Fruit fly (Drosophila melanogaster) whole organism, embryonic: ENCODE results near the gene Abi.
A peak's percentile ranks its signal among the peaks of the same experiment; 100 is the strongest.

ENCODE experiments used
- Adf1 ChIP-seq: fragments of 200-800 bp; sonication (Bioruptor generic); IDR thresholded peaks from 2 replicates; pipeline ENCODE4 v1.3.6; 2022; ENCODE audit warnings: missing biosample characterization, missing genetic modification characterization
- Awh ChIP-seq: fragments of 200-800 bp; sonication (Bioruptor generic); IDR thresholded peaks from 2 replicates; pipeline ENCODE4, ENCODE4 v1.3.6; 2022; ENCODE audit warnings: missing biosample characterization, missing genetic modification characterization
- B-H1 ChIP-seq: fragments of 200-800 bp; sonication (Bioruptor generic); IDR thresholded peaks from 3 replicates; pipeline ENCODE4 v1.3.6; 2022; ENCODE audit warnings: missing biosample characterization, missing genetic modification characterization
- Blimp-1 ChIP-seq: fragments of 200-800 bp; sonication (Bioruptor generic); optimal IDR thresholded peaks from 3 replicates; lab custom pipeline; 2018; ENCODE audit warnings: missing biosample characterization, missing genetic modification characterization, mild to moderate bottlenecking, moderate library complexity, missing genetic modification reagents
- BtbVII ChIP-seq: fragments of 200-800 bp; sonication (Bioruptor generic); optimal IDR thresholded peaks from 3 replicates; lab custom pipeline; 2017; ENCODE audit warnings: missing biosample characterization, mild to moderate bottlenecking, missing genetic modification characterization
- CG10366 ChIP-seq: fragments of 200-800 bp; sonication (Bioruptor generic); IDR thresholded peaks from 2 replicates; pipeline ENCODE4 v1.3.6; 2022; ENCODE audit warnings: missing biosample characterization, missing genetic modification characterization
- CG11247 ChIP-seq: fragments of 200-800 bp; sonication (Bioruptor generic); IDR thresholded peaks from 2 replicates; pipeline ENCODE4 v1.3.6; 2022; ENCODE audit warnings: missing biosample characterization, missing genetic modification characterization
- CG12769 ChIP-seq: fragments of 200-800 bp; sonication (Bioruptor generic); optimal IDR thresholded peaks from 2 replicates; lab custom pipeline; 2019; ENCODE audit warnings: missing biosample characterization, mild to moderate bottlenecking, missing genetic modification characterization, moderate library complexity
- CG13287 ChIP-seq: fragments of 200-800 bp; sonication (Bioruptor generic); IDR thresholded peaks from 2 replicates; pipeline ENCODE4 v1.3.6; 2022; ENCODE audit warnings: missing biosample characterization, missing genetic modification characterization; ENCODE audit not compliant: partially characterized antibody
- CG15514 ChIP-seq: fragments of 200-800 bp; sonication (Bioruptor generic); optimal IDR thresholded peaks from 3 replicates; lab custom pipeline; 2017; ENCODE audit warnings: missing biosample characterization, missing genetic modification characterization, mild to moderate bottlenecking, moderate library complexity, missing genetic modification reagents
- CG17829 ChIP-seq: fragments of 200-800 bp; optimal IDR thresholded peaks from 2 replicates; lab custom pipeline; 2019; ENCODE audit warnings: missing biosample characterization, mild to moderate bottlenecking, missing genetic modification characterization, moderate library complexity
- CG2129 ChIP-seq: fragments of 200-800 bp; sonication (Bioruptor generic); IDR thresholded peaks from 2 replicates; pipeline ENCODE4 v1.3.6; 2022; ENCODE audit warnings: missing biosample characterization, missing genetic modification characterization; ENCODE audit not compliant: partially characterized antibody
- CG31365 ChIP-seq: fragments of 200-800 bp; sonication (Bioruptor generic); optimal IDR thresholded peaks from 2 replicates; lab custom pipeline; 2018; ENCODE audit warnings: missing biosample characterization, mild to moderate bottlenecking, missing genetic modification characterization
- CG32767 ChIP-seq: fragments of 200-800 bp; sonication (Bioruptor generic); IDR thresholded peaks from 2 replicates; pipeline ENCODE4 v1.3.6; 2022; ENCODE audit warnings: missing biosample characterization, missing genetic modification characterization
- CG3726 ChIP-seq: fragments of 200-800 bp; sonication (Bioruptor generic); IDR thresholded peaks from 3 replicates; pipeline ENCODE4, ENCODE4 v1.3.6; 2022; ENCODE audit warnings: missing biosample characterization, missing genetic modification characterization
- CG5245 ChIP-seq: fragments of 200-800 bp; sonication (Bioruptor generic); optimal IDR thresholded peaks from 3 replicates; lab custom pipeline; 2016; ENCODE audit warnings: missing biosample characterization, missing genetic modification characterization
- CG8765 ChIP-seq: fragments of 200-800 bp; sonication (Bioruptor generic); IDR thresholded peaks from 2 replicates; pipeline ENCODE4 v1.3.6; 2022; ENCODE audit warnings: missing biosample characterization, missing genetic modification characterization
- CG9727 ChIP-seq: fragments of 200-800 bp; sonication (Bioruptor generic); optimal IDR thresholded peaks from 3 replicates; lab custom pipeline; 2017; ENCODE audit warnings: missing biosample characterization, mild to moderate bottlenecking, missing genetic modification characterization
- D19B ChIP-seq: fragments of 200-800 bp; sonication (Bioruptor generic); optimal IDR thresholded peaks from 2 replicates; lab custom pipeline; 2017; ENCODE audit warnings: missing biosample characterization, mild to moderate bottlenecking, missing genetic modification characterization
- Gug ChIP-seq: fragments of 200-800 bp; sonication (Bioruptor generic); IDR thresholded peaks from 4 replicates; pipeline ENCODE4 v1.3.6; 2022; ENCODE audit warnings: missing biosample characterization, missing genetic modification characterization
- HmgZ ChIP-seq: fragments of 200-800 bp; sonication (Bioruptor generic); optimal IDR thresholded peaks from 2 replicates; lab custom pipeline; 2018; ENCODE audit warnings: missing biosample characterization, mild to moderate bottlenecking, missing genetic modification characterization
- Lim3 ChIP-seq: fragments of 200-800 bp; sonication (Bioruptor generic); IDR thresholded peaks from 2 replicates; pipeline ENCODE4 v1.3.6; 2022; ENCODE audit warnings: missing biosample characterization, missing genetic modification characterization
- Lpt ChIP-seq: fragments of >200 bp; optimal IDR thresholded peaks from 2 replicates; lab custom pipeline; 2018; ENCODE audit warnings: missing biosample characterization, missing genetic modification characterization
- MTF-1 ChIP-seq: fragments of 200-800 bp; sonication (Bioruptor generic); optimal IDR thresholded peaks from 2 replicates; lab custom pipeline; 2018; ENCODE audit warnings: missing biosample characterization, mild to moderate bottlenecking, missing genetic modification characterization, borderline replicate concordance
- Max ChIP-seq: fragments of 200-800 bp; sonication (Bioruptor generic); optimal IDR thresholded peaks from 2 replicates; lab custom pipeline; 2016; ENCODE audit warnings: missing biosample characterization, mild to moderate bottlenecking, missing genetic modification characterization
- Optix ChIP-seq: fragments of 200-800 bp; sonication (Bioruptor generic); IDR thresholded peaks from 3 replicates; pipeline ENCODE4 v1.3.6; 2022; ENCODE audit warnings: missing biosample characterization, missing genetic modification characterization
- Pdp1 ChIP-seq, 2 experiments: fragments of 200-800 bp; sonication (Bioruptor generic); optimal IDR thresholded peaks; 3 replicates each; lab custom pipeline; 2016; ENCODE audit warnings: missing biosample characterization in 2 of 2, missing genetic modification characterization in 2 of 2, mild to moderate bottlenecking in 1 of 2, moderate library complexity in 1 of 2
- Scr ChIP-seq: fragments of 200-800 bp; sonication (Bioruptor generic); IDR thresholded peaks from 2 replicates; pipeline ENCODE4 v1.3.6; 2022; ENCODE audit warnings: missing biosample characterization, missing genetic modification characterization; ENCODE audit not compliant: partially characterized antibody
- Spps ChIP-seq: fragments of 200-800 bp; sonication (Bioruptor generic); optimal IDR thresholded peaks from 2 replicates; lab custom pipeline; 2018; ENCODE audit warnings: missing biosample characterization, mild to moderate bottlenecking, missing genetic modification characterization
- Sry-δ ChIP-seq: fragments of 200-800 bp; sonication (Bioruptor generic); optimal IDR thresholded peaks from 2 replicates; lab custom pipeline; 2016; ENCODE audit warnings: missing biosample characterization, missing genetic modification characterization
- Tbp ChIP-seq: fragments of >200 bp; optimal IDR thresholded peaks from 2 replicates; lab custom pipeline; 2018; ENCODE audit warnings: missing biosample characterization, missing genetic modification characterization
- ab ChIP-seq: fragments of 200-800 bp; sonication (Bioruptor generic); optimal IDR thresholded peaks from 2 replicates; lab custom pipeline; 2016; ENCODE audit warnings: missing biosample characterization, missing genetic modification characterization
- ara ChIP-seq: fragments of 200-800 bp; sonication (Bioruptor generic); IDR thresholded peaks from 2 replicates; pipeline ENCODE4 v1.3.6; 2022; ENCODE audit warnings: missing biosample characterization, missing genetic modification characterization
- bigmax ChIP-seq: fragments of 200-800 bp; sonication (Bioruptor generic); optimal IDR thresholded peaks from 2 replicates; lab custom pipeline; 2018; ENCODE audit warnings: missing biosample characterization, mild to moderate bottlenecking, missing genetic modification characterization
- br ChIP-seq: fragments of >200 bp; optimal IDR thresholded peaks from 2 replicates; lab custom pipeline; 2017
- ems ChIP-seq: fragments of 200-800 bp; sonication (Bioruptor generic); optimal IDR thresholded peaks from 3 replicates; lab custom pipeline; 2016; ENCODE audit warnings: missing biosample characterization, missing genetic modification characterization
- en ChIP-seq: fragments of 200-800 bp; sonication (Bioruptor generic); optimal IDR thresholded peaks from 2 replicates; lab custom pipeline; 2016; ENCODE audit warnings: missing biosample characterization, missing genetic modification characterization
- exex ChIP-seq: fragments of 200-800 bp; sonication (Bioruptor generic); optimal IDR thresholded peaks from 4 replicates; lab custom pipeline; 2018; ENCODE audit warnings: missing biosample characterization, mild to moderate bottlenecking, missing genetic modification characterization, moderate library complexity
- fd3F ChIP-seq: fragments of 200-800 bp; sonication (Bioruptor generic); optimal IDR thresholded peaks from 2 replicates; lab custom pipeline; 2018; ENCODE audit warnings: missing biosample characterization, mild to moderate bottlenecking, missing genetic modification characterization, moderate library complexity
- kah ChIP-seq: fragments of 200-800 bp; sonication (Bioruptor generic); optimal IDR thresholded peaks from 2 replicates; lab custom pipeline; 2018; ENCODE audit warnings: missing biosample characterization, mild to moderate bottlenecking, missing genetic modification characterization
- klu ChIP-seq: fragments of 200-800 bp; sonication (Bioruptor generic); IDR thresholded peaks from 2 replicates; pipeline ENCODE4 v1.3.6; 2022; ENCODE audit warnings: missing biosample characterization, missing genetic modification characterization
- pita ChIP-seq: fragments of 200-800 bp; sonication (Bioruptor generic); optimal IDR thresholded peaks from 2 replicates; lab custom pipeline; 2017; ENCODE audit warnings: missing biosample characterization, mild to moderate bottlenecking, missing genetic modification characterization
- pnt ChIP-seq: fragments of 200-800 bp; sonication (Bioruptor generic); optimal IDR thresholded peaks from 3 replicates; lab custom pipeline; 2016; ENCODE audit warnings: missing biosample characterization, missing genetic modification characterization
- prd ChIP-seq, 3 experiments: fragments of >200 bp in 2 of 3; fragments of 200-800 bp in 1 of 3; sonication (Bioruptor generic) in 1 of 3; optimal IDR thresholded peaks in 2 of 3; IDR thresholded peaks in 1 of 3; 2 replicates in 2 of 3; 3 replicates in 1 of 3; pipeline versions ENCODE4 v1.3.6 to Lab custom; 2017 to 2022; ENCODE audit warnings: missing biosample characterization in 1 of 3, missing genetic modification characterization in 1 of 3
- sens-2 ChIP-seq: fragments of 200-800 bp; sonication (Bioruptor generic); IDR thresholded peaks from 2 replicates; pipeline ENCODE4 v1.3.6; 2022; ENCODE audit warnings: missing biosample characterization, missing genetic modification characterization
- ssp ChIP-seq: fragments of 200-800 bp; sonication (Bioruptor generic); IDR thresholded peaks from 2 replicates; pipeline ENCODE4 v1.3.6; 2022; ENCODE audit warnings: missing biosample characterization, missing genetic modification characterization
- sug ChIP-seq: fragments of 200-800 bp; optimal IDR thresholded peaks from 2 replicates; lab custom pipeline; 2019; ENCODE audit warnings: missing biosample characterization, mild to moderate bottlenecking, missing genetic modification characterization, moderate library complexity
- tap ChIP-seq: fragments of 200-800 bp; optimal IDR thresholded peaks from 3 replicates; lab custom pipeline; 2019; ENCODE audit warnings: missing biosample characterization, mild to moderate bottlenecking, missing genetic modification characterization, moderate library complexity
- tin ChIP-seq: fragments of 200-800 bp; sonication (Bioruptor generic); optimal IDR thresholded peaks from 3 replicates; lab custom pipeline; 2016; ENCODE audit warnings: missing biosample characterization, missing genetic modification characterization
- trem ChIP-seq: fragments of 200-800 bp; optimal IDR thresholded peaks from 3 replicates; lab custom pipeline; 2019; ENCODE audit warnings: missing biosample characterization, mild to moderate bottlenecking, missing genetic modification characterization, moderate library complexity
- usp ChIP-seq: fragments of >200 bp; optimal IDR thresholded peaks from 2 replicates; lab custom pipeline; 2017; ENCODE audit warnings: missing biosample characterization, missing genetic modification characterization

The Abi gene

DNA sequence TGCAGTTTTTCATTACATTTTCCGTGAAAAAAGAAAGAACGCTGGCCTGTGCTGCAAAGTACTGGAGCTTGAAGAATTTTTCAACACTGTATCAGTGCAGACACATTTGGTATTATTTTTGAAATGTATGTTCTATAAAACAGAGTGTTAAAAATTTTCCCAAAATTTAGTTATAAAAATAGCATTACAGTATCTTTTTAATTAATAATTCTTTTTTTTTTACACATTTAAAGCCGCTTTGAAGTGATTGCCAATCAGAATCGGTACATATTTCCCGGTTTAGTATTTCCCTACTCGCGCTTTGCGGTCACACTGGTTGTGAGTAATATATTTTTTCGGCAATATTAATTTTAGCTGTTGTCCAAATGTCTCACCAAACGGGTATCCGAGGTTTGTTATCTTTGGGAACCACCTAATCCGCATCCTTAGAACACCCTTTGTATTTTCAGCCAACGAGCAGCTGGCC lies at the start of gene Abi, which contains the start of gene twf (continued):
- no peak; the same call in 2 of the 3 replicates for TF ChIP-seq B-H1
- TF ChIP-seq trem, result peak; percentile 75
- no peak for TF ChIP-seq CG2129 (GFP tag; lab: Robert Waterston, UW)
- TF ChIP-seq Gug (GFP tag; lab: Robert Waterston, UW), result peak; percentile 18; the same call in 1 of the 4 replicates
- peak; percentile 66 for TF ChIP-seq HmgZ (tag; lab: Kevin White, UChicago)
- peak; percentile 29 for TF ChIP-seq Spps (tag; lab: Kevin White, UChicago)
- peak; percentile 46; the same call in 1 of the 2 replicates for TF ChIP-seq klu (GFP tag; lab: Robert Waterston, UW)
- TF ChIP-seq sug (tag; lab: Kevin White, UChicago), result no peak
- no peak for TF ChIP-seq CG32767 (GFP tag; lab: Robert Waterston, UW)
- no peak for TF ChIP-seq pita
- peak; percentile 61 for TF ChIP-seq CG11247 (GFP tag; lab: Robert Waterston, UW)
- TF ChIP-seq CG3726 (GFP tag; lab: Robert Waterston, UW), result 0 out of 3 replicates have a peak, but pooled peaks have one; percentile 38
- no peak for TF ChIP-seq Optix
- no peak for TF ChIP-seq Lpt (GFP tag; lab: Kevin White, UChicago)
- peak; percentile 25; the same call in 1 of the 2 replicates for TF ChIP-seq ara (GFP tag; lab: Robert Waterston, UW)
- no peak for TF ChIP-seq CG12769
- peak; percentile 58 for TF ChIP-seq ems (GFP tag; lab: Kevin White, UChicago)
- TF ChIP-seq MTF-1 (GFP tag; lab: Kevin White, UChicago), result no peak
- peak; percentile 66 for TF ChIP-seq CG9727 (GFP tag; lab: Kevin White, UChicago)
- TF ChIP-seq fd3F (GFP tag; lab: Kevin White, UChicago), result peak; percentile 15
- peak; percentile 18 for TF ChIP-seq pnt
- peak; percentile 78 for TF ChIP-seq Adf1 (GFP tag; lab: Robert Waterston, UW)
- no peak for TF ChIP-seq usp (GFP tag; lab: Kevin White, UChicago)
- TF ChIP-seq CG17829, result peak; percentile 48
- TF ChIP-seq CG15514 (GFP tag; lab: Kevin White, UChicago), result peak; percentile 62
- TF ChIP-seq bigmax (GFP tag; lab: Kevin White, UChicago), result no peak
- peak; percentile 13 for TF ChIP-seq tap (tag; lab: Kevin White, UChicago)
- TF ChIP-seq en, result peak; percentile 17
- TF ChIP-seq tin (GFP tag; lab: Kevin White, UChicago), result peak; percentile 71
- peak; percentile 28; the same call in 1 of the 2 replicates for TF ChIP-seq Awh (GFP tag; lab: Robert Waterston, UW)
- no peak for TF ChIP-seq kah (GFP tag; lab: Kevin White, UChicago)
- TF ChIP-seq Tbp, result no peak
- TF ChIP-seq CG31365 (tag; lab: Kevin White, UChicago), result no peak
- peak; percentile 45; the same call in 1 of the 2 replicates for TF ChIP-seq CG13287 (GFP tag; lab: Robert Waterston, UW)
- TF ChIP-seq CG5245 (GFP tag; lab: Kevin White, UChicago), result peak; percentile 52
- no peak for TF ChIP-seq ab
- no peak for TF ChIP-seq prd (optimal IDR thresholded peaks at IDR 0.05; lab: Kevin White, UChicago)
- TF ChIP-seq prd (GFP tag; IDR thresholded peaks at IDR 0.05; lab: Robert Waterston, UW), result peak; percentile 76
- TF ChIP-seq D19B, result no peak
- TF ChIP-seq BtbVII (GFP tag; lab: Kevin White, UChicago), result peak; percentile 6
- peak; percentile 35 for TF ChIP-seq Sry-δ (GFP tag; lab: Kevin White, UChicago)
- no peak for TF ChIP-seq Scr (GFP tag; lab: Robert Waterston, UW)
- peak; percentile 41 to 71 for TF ChIP-seq Pdp1 (GFP tag; optimal IDR thresholded peaks at IDR 0.05; lab: Kevin White, UChicago)
- TF ChIP-seq exex (tag; lab: Kevin White, UChicago), result peak; percentile 6
- TF ChIP-seq Lim3, result no peak
- peak; percentile 52 for TF ChIP-seq CG10366 (GFP tag; lab: Robert Waterston, UW)
- TF ChIP-seq br, result no peak
- TF ChIP-seq sens-2 (GFP tag; lab: Robert Waterston, UW), result no peak
- TF ChIP-seq ssp (GFP tag; lab: Robert Waterston, UW), result peak; percentile 45
- peak; percentile 60 for TF ChIP-seq Blimp-1 (GFP tag; lab: Kevin White, UChicago)
- TF ChIP-seq Max (GFP tag; lab: Kevin White, UChicago), result peak; percentile 85
- TF ChIP-seq CG8765 (GFP tag; lab: Robert Waterston, UW), result no peak
